Fruit fly (Drosophila melanogaster): Measurements from ENCODE around the gene CG11714.

CG11714 gene

DNA sequence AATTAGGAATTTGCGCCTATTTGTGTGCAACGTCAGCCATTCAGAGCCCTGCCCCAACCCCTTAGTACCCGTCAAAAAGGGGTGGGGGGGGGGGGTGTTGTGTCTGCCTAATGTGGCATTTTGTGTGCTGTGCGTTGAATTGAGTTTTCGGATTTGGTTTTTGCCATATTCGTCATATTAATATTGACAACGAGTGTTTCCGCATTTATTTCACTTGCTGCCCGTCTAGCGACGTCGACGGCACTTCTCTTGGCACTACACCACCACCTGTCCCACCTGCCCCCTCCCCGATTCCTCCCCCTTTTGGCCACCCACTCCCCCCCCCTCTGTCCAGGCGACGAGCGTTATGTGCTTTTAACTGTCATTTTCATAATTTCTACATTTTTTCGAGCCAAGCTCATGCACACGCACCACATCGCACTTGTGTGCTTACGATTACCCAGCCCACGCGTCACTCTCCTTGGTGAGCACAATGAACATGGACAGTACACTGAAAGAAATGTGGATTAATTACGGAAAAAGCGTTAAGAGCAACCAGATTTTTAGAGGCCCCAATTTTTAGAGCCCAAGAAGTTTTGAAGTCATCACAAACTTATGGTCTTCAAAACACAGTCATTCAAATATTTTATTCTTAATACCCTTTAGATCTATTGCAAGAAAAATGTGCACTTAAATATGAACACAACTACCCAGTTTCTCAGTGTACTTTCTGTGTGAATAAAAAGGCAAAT lies 7.0 kb downstream of the CG11714 start:
- TF ChIP-seq psq (optimal IDR thresholded peaks at IDR 0.05) (no peak), CG8478 (optimal IDR thresholded peaks at IDR 0.05) (no peak), usp (GFP tag; optimal IDR thresholded peaks at IDR 0.05) (no peak), pan (optimal IDR thresholded peaks at IDR 0.05) (no peak), EcR (GFP tag; optimal IDR thresholded peaks at IDR 0.05) (no peak), Dll (optimal IDR thresholded peaks at IDR 0.05) (no peak)

DNA sequence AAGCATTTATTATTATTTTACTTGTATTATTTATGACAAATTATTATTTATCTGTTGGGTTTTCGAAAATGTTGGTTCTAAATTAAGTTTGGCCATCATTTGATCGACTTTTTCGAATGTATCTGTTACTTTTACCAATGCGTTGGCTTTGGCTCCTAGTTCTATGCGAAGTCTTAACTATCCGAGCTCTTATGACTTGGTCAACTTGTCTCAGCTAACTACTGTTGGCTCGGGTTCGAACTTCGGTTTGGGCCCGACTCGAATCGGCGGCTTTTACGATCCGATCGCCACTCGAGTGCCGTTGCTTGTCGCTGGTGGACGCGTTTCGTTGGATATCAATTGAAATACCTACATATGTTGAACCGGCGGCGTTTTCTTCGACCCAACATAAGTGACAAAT lies 9.1 kb downstream of the CG11714 start, which contains the start of gene CG7512:
Gene CG7512 (plus strand): TSS at position 301 of the 400 bp plus-strand sequence.
- TF ChIP-seq EcR (GFP tag; optimal IDR thresholded peaks at IDR 0.05) (no peak), psq (optimal IDR thresholded peaks at IDR 0.05) (no peak), pan (optimal IDR thresholded peaks at IDR 0.05) (no peak), CG8478 (optimal IDR thresholded peaks at IDR 0.05) (no peak), usp (GFP tag; optimal IDR thresholded peaks at IDR 0.05) (no peak), Dll (optimal IDR thresholded peaks at IDR 0.05) (no peak)

- no peak for TF ChIP-seq EcR (GFP tag; optimal IDR thresholded peaks at IDR 0.05)
- TF ChIP-seq psq (optimal IDR thresholded peaks at IDR 0.05): no peak
- TF ChIP-seq usp (GFP tag; optimal IDR thresholded peaks at IDR 0.05): no peak
- no peak for TF ChIP-seq Dll (optimal IDR thresholded peaks at IDR 0.05)
- no peak for TF ChIP-seq pan (optimal IDR thresholded peaks at IDR 0.05)
- no peak for TF ChIP-seq CG8478 (optimal IDR thresholded peaks at IDR 0.05)
Observed at dm6 chr3L:11511921-11512320, 10.6 kb downstream of the CG11714 start, which contains the start of gene Sgs3. TSS of gene Sgs3 (plus strand) at chr3L:11512221.

dm6 chr3L:11511243-11511642 lies 11.3 kb downstream of the CG11714 start:
- TF ChIP-seq pan (optimal IDR thresholded peaks at IDR 0.05) (no peak), EcR (GFP tag; optimal IDR thresholded peaks at IDR 0.05) (no peak), CG8478 (optimal IDR thresholded peaks at IDR 0.05) (no peak), psq (optimal IDR thresholded peaks at IDR 0.05) (no peak), usp (GFP tag; optimal IDR thresholded peaks at IDR 0.05) (no peak), Dll (optimal IDR thresholded peaks at IDR 0.05) (no peak)

DNA sequence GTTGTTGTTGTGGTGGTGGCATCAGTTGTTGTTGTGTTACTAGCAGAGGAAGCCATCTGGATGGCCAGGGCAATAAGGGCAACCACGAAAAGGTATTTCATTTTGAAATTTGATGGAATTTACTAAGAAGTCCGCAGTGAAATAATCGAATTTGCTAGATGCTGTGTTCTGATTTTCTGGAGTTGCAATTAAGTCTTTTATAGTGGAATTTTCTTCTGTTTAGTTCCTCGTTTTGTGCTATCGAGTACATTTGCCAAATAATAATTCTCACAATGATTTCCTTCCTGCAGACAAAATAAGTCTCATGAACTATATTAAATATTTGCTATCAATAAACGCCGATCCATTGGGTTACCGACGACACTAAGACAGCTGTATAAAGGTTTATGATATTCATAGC lies 12.0 kb downstream of the CG11714 start, which contains the start of gene CG33272:
Gene CG33272 (minus strand): TSS at position 101 of the 400 bp plus-strand sequence.
- TF ChIP-seq EcR (GFP tag; optimal IDR thresholded peaks at IDR 0.05): no peak
- TF ChIP-seq usp (GFP tag; optimal IDR thresholded peaks at IDR 0.05): no peak
- no peak for TF ChIP-seq Dll (optimal IDR thresholded peaks at IDR 0.05)
- no peak for TF ChIP-seq pan (optimal IDR thresholded peaks at IDR 0.05)
- TF ChIP-seq psq (optimal IDR thresholded peaks at IDR 0.05): no peak
- TF ChIP-seq CG8478 (optimal IDR thresholded peaks at IDR 0.05): no peak

dm6 chr3L:11509294-11509911 lies 13.1 kb downstream of the CG11714 start, which contains the start of the genes Sgs8 and Sgs7:
TSS of gene Sgs8 (minus strand) at chr3L:11509394.
TSS of gene Sgs7 (plus strand) at chr3L:11509861.
- TF ChIP-seq pan (optimal IDR thresholded peaks at IDR 0.05): no peak
- no peak for TF ChIP-seq psq (optimal IDR thresholded peaks at IDR 0.05)
- TF ChIP-seq CG8478 (optimal IDR thresholded peaks at IDR 0.05): no peak
- no peak for TF ChIP-seq Dll (optimal IDR thresholded peaks at IDR 0.05)
- TF ChIP-seq usp (GFP tag; optimal IDR thresholded peaks at IDR 0.05): no peak
- no peak for TF ChIP-seq EcR (GFP tag; optimal IDR thresholded peaks at IDR 0.05)

dm6 chr3L:11508337-11508736 lies 14.2 kb downstream of the CG11714 start, which contains the start of gene CG33500:
TSS of gene CG33500 (plus strand) at chr3L:11508637.
- TF ChIP-seq CG8478 (optimal IDR thresholded peaks at IDR 0.05): no peak
- no peak for TF ChIP-seq pan (optimal IDR thresholded peaks at IDR 0.05)
- no peak for TF ChIP-seq Dll (optimal IDR thresholded peaks at IDR 0.05)
- no peak for TF ChIP-seq psq (optimal IDR thresholded peaks at IDR 0.05)
- TF ChIP-seq usp (GFP tag; optimal IDR thresholded peaks at IDR 0.05): no peak
- no peak for TF ChIP-seq EcR (GFP tag; optimal IDR thresholded peaks at IDR 0.05)

DNA sequence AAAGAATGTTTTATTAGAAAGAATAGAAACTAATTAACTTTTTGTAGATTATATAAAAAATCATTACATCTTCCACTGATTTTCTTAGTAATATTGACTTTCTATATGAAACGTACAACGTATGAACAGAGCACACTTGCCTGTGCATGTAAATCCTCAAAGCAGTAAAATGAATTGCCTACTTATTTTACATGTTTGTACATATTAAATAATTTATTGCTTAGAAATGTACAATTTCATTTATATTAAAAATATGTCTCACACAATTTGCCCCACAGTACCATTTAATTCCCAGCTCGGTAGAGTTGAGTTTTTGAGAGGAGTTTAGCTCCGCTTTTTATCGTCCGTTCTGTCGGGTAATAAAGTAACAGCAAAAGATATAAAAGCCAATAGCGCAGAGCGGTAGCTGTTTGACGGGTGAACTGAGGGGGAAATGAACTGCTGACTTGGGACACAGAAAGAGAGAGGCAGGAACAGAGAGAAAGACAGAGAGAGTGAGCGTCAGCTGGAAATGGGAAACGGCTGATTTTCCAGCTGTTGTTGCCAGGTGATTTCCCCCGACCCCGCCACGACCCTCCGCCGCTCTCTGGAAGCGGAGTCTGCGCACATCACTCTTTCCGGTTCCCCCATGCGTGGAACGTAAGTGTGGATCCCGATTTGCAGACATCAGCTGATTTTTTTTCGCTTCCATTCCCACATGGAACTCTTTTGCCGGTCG lies 29.3 kb downstream of the CG11714 start:
- TF ChIP-seq Dll (optimal IDR thresholded peaks at IDR 0.05): no peak
- TF ChIP-seq EcR (GFP tag; optimal IDR thresholded peaks at IDR 0.05): peak in 1 of 2 experiments; percentile 51
- TF ChIP-seq CG8478 (optimal IDR thresholded peaks at IDR 0.05): no peak
- no peak for TF ChIP-seq psq (optimal IDR thresholded peaks at IDR 0.05)
- no peak for TF ChIP-seq usp (GFP tag; optimal IDR thresholded peaks at IDR 0.05)

dm6 chr3L:11492457-11492856 lies 30.1 kb downstream of the CG11714 start:
- TF ChIP-seq usp (GFP tag; optimal IDR thresholded peaks at IDR 0.05) (no peak), EcR (GFP tag; optimal IDR thresholded peaks at IDR 0.05) (no peak), Dll (optimal IDR thresholded peaks at IDR 0.05) (no peak), pan (optimal IDR thresholded peaks at IDR 0.05) (no peak), CG8478 (optimal IDR thresholded peaks at IDR 0.05) (no peak), psq (optimal IDR thresholded peaks at IDR 0.05) (no peak)

dm6 chr3L:11491874-11492268 lies 30.6 kb downstream of the CG11714 start:
- TF ChIP-seq psq (optimal IDR thresholded peaks at IDR 0.05) (no peak), CG8478 (optimal IDR thresholded peaks at IDR 0.05) (no peak), EcR (GFP tag; optimal IDR thresholded peaks at IDR 0.05) (no peak), Dll (optimal IDR thresholded peaks at IDR 0.05) (no peak), pan (optimal IDR thresholded peaks at IDR 0.05) (no peak), usp (GFP tag; optimal IDR thresholded peaks at IDR 0.05) (no peak)

DNA sequence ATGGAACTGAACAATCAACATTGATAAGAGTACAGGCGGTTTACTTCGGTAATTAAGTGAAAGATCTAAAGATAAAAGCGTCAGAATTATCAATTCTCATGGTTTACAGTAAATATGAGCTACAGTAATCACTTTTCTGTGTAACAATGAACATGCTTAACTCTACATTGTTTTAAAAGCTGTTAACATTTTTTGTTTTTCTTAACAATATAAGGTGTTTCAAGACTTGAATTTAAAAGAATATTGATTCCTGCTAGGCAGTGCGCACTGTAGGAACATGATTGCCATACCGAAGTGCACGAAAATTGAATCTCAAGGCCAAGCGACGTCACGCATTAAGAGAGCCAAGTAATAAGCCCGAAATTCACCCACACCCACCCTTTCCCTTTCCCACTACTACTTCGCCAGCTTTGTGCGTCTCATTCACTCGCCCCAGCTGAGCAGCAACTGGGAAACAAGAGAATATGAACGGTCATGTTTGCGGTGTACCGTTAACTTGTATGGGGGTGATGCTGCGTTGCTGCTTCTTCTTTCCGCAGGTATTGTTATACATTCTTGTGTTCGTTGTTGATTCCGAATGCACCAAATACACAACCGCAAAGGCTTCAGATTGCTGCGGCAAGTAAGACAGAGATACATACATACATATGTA lies 31.2 kb downstream of the CG11714 start:
- no peak for TF ChIP-seq pan (optimal IDR thresholded peaks at IDR 0.05)
- TF ChIP-seq EcR (GFP tag; optimal IDR thresholded peaks at IDR 0.05): no peak
- no peak for TF ChIP-seq usp (GFP tag; optimal IDR thresholded peaks at IDR 0.05)
- TF ChIP-seq CG8478 (optimal IDR thresholded peaks at IDR 0.05): no peak
- no peak for TF ChIP-seq Dll (optimal IDR thresholded peaks at IDR 0.05)
- TF ChIP-seq psq (optimal IDR thresholded peaks at IDR 0.05): no peak
